Worm (Caenorhabditis elegans): Measurements from ENCODE around the gene lbp-1.

ce11 chrX:3226348-3227229 is 32.4 kb upstream of the lbp-1 start:
- TF ChIP-seq fos-1 (tag; optimal IDR thresholded peaks at IDR 0.05) (no peak), zfp-3 (GFP tag; conservative IDR thresholded peaks at IDR 0.05) (0 out of 2 replicates have a peak, but pooled peaks have one; percentile 28), pqm-1 (tag; optimal IDR thresholded peaks at IDR 0.05) (peak; percentile 68), nhr-28 (tag; optimal IDR thresholded peaks at IDR 0.05) (peak; percentile 24), lin-13 (GFP tag; optimal IDR thresholded peaks at IDR 0.05) (no peak), ceh-82 (tag; optimal IDR thresholded peaks at IDR 0.05) (no peak), skn-1 (tag; optimal IDR thresholded peaks at IDR 0.05) (no peak), ztf-11 (tag; optimal IDR thresholded peaks at IDR 0.05) (no peak)
